Worm (Caenorhabditis elegans): ENCODE data around the gene fbxa-202.

ce11 chrV:6358709-6359108, 31.6 kb downstream of the fbxa-202 start:
- no peak for TF ChIP-seq rnt-1 (tag; optimal IDR thresholded peaks at IDR 0.05)
- TF ChIP-seq fkh-10 (GFP tag; optimal IDR thresholded peaks at IDR 0.05) = no peak
- no peak for TF ChIP-seq pqm-1 (tag; optimal IDR thresholded peaks at IDR 0.05)
- TF ChIP-seq sup-37 (GFP tag; optimal IDR thresholded peaks at IDR 0.05) = no peak

Data from whole organism, L1 larva.